Worm (Caenorhabditis elegans) whole organism, L1 larva: ENCODE results near the gene F57F4.1.

Experiments
- C34B4.2 ChIP-seq: sonication (generic microtip); optimal IDR thresholded peaks from 2 replicates; lab custom pipeline; 2017; ENCODE audit warnings: mild to moderate bottlenecking, missing genetic modification characterization, missing compliant biosample characterization
- Y116A8C.19 ChIP-seq: sonication (generic microtip); optimal IDR thresholded peaks from 2 replicates; lab custom pipeline; 2016; ENCODE audit warnings: missing compliant biosample characterization, missing genetic modification characterization, borderline replicate concordance
- dpl-1 ChIP-seq, 3 experiments: fragments of 150-350 bp in 2 of 3; sonication (generic microtip) in 1 of 3; optimal IDR thresholded peaks; 2 replicates each; lab custom pipeline; 2014 to 2017; ENCODE audit warnings: missing biosample characterization in 3 of 3, missing genetic modification characterization in 3 of 3, missing genetic modification reagents in 3 of 3
- ets-5 ChIP-seq: fragments of 200-800 bp; sonication (Bioruptor generic); IDR thresholded peaks from 2 replicates; pipeline ENCODE4 v1.3.6; 2022; ENCODE audit warnings: missing genetic modification characterization, missing compliant biosample characterization
- lin-13 ChIP-seq: fragments of 150-350 bp; optimal IDR thresholded peaks from 2 replicates; lab custom pipeline; 2014; ENCODE audit warnings: missing biosample characterization, missing genetic modification reagents, missing genetic modification characterization
- nhr-12 ChIP-seq: sonication (generic microtip); optimal IDR thresholded peaks from 2 replicates; lab custom pipeline; 2017; ENCODE audit warnings: missing biosample characterization, missing genetic modification characterization
- ztf-11 ChIP-seq, 2 experiments: sonication (generic microtip); optimal IDR thresholded peaks; 2 replicates each; lab custom pipeline; 2016 to 2017; ENCODE audit warnings: missing genetic modification characterization in 2 of 2, missing biosample characterization in 1 of 2, missing compliant biosample characterization in 1 of 2
- ztf-4 ChIP-seq: fragments of 150-350 bp; optimal IDR thresholded peaks from 2 replicates; lab custom pipeline; 2014; ENCODE audit warnings: missing biosample characterization, missing genetic modification characterization

ce11 chrV:6408733-6409227 lies 18.5 kb downstream of the F57F4.1 start, which contains the start of gene bcf-1:
- TF ChIP-seq nhr-12 (tag; lab: Kevin White, UChicago) (no peak), dpl-1 (GFP tag; optimal IDR thresholded peaks at IDR 0.05; lab: Kevin White, UChicago) (no peak), lin-13 (no peak), ets-5 (GFP tag; lab: Robert Waterston, UW) (no peak), C34B4.2 (tag; lab: Kevin White, UChicago) (no peak), Y116A8C.19 (tag; lab: Kevin White, UChicago) (no peak), ztf-11 (tag; optimal IDR thresholded peaks at IDR 0.05; lab: Kevin White, UChicago) (no peak), ztf-4 (tag; lab: Kevin White, UChicago) (no peak)
